Worm (Caenorhabditis elegans) whole organism, early embryonic: Measurements from ENCODE around the gene F49E11.2.

Experiments
- aly-1 ChIP-seq: sonication (generic microtip); optimal IDR thresholded peaks from 2 replicates; lab custom pipeline; 2016; ENCODE audit warnings: missing genetic modification characterization, missing compliant biosample characterization
- ama-1 ChIP-seq: fragments of 150-350 bp; optimal IDR thresholded peaks from 2 replicates; lab custom pipeline; 2014
- ceh-36 ChIP-seq: sonication (generic microtip); optimal IDR thresholded peaks from 2 replicates; lab custom pipeline; 2016; ENCODE audit warnings: missing genetic modification characterization, inconsistent platforms, missing compliant biosample characterization
- ets-7 ChIP-seq: sonication (generic microtip); optimal IDR thresholded peaks from 2 replicates; lab custom pipeline; 2016; ENCODE audit warnings: missing genotype, missing genetic modification characterization, missing compliant biosample characterization
- flt-1 ChIP-seq: fragments of 200-800 bp; sonication (Bioruptor generic); IDR thresholded peaks from 2 replicates; pipeline ENCODE4 v1.3.6; 2022; ENCODE audit warnings: missing genetic modification characterization, missing compliant biosample characterization
- hmbx-1 ChIP-seq: sonication (generic microtip); optimal IDR thresholded peaks from 2 replicates; lab custom pipeline; 2016; ENCODE audit warnings: mild to moderate bottlenecking, missing genetic modification characterization, missing compliant biosample characterization
- hmg-4 ChIP-seq: fragments of 200-800 bp; sonication (Bioruptor generic); optimal IDR thresholded peaks from 2 replicates; lab custom pipeline; 2018; ENCODE audit warnings: mild to moderate bottlenecking, missing genetic modification characterization, missing compliant biosample characterization
- scrt-1 ChIP-seq: fragments of 200-800 bp; sonication (Bioruptor generic); IDR thresholded peaks from 2 replicates; pipeline ENCODE4 v1.3.6; 2022; ENCODE audit warnings: missing genetic modification characterization, missing compliant biosample characterization
- sea-1 ChIP-seq: fragments of 200-800 bp; sonication (Bioruptor generic); conservative IDR thresholded peaks from 2 replicates; pipeline ENCODE4 v1.3.6; 2022; ENCODE audit warnings: missing genetic modification characterization, missing compliant biosample characterization
- tra-4 ChIP-seq: sonication (generic microtip); optimal IDR thresholded peaks from 2 replicates; lab custom pipeline; 2017; ENCODE audit warnings: missing genetic modification characterization, missing compliant biosample characterization

- TF ChIP-seq hmg-4 (no peak), sea-1 (GFP tag; lab: Robert Waterston, UW) (no peak), ama-1 (lab: Kevin White, UChicago) (no peak), ets-7 (tag; lab: Kevin White, UChicago) (no peak), hmbx-1 (tag; lab: Kevin White, UChicago) (no peak), tra-4 (tag; lab: Kevin White, UChicago) (no peak), aly-1 (tag; lab: Kevin White, UChicago) (no peak), flt-1 (GFP tag; lab: Robert Waterston, UW) (no peak), scrt-1 (GFP tag; lab: Robert Waterston, UW) (no peak), ceh-36 (tag; lab: Kevin White, UChicago) (no peak)
These were observed 32.7 kb upstream of the F49E11.2 start, which contains the start of gene scl-8 for ce11 chrIV:13071445-13071844.
